Worm (Caenorhabditis elegans): ENCODE measurements around the gene mtr-4.

The mtr-4 gene

ce11 chrIV:9811487-9811886, 14.0 kb upstream of the mtr-4 start:
- TF ChIP-seq tra-4 (tag; optimal IDR thresholded peaks at IDR 0.05) (no peak), ama-1 (optimal IDR thresholded peaks at IDR 0.05) (no peak), hmbx-1 (tag; optimal IDR thresholded peaks at IDR 0.05) (no peak)

ce11 chrIV:9815432-9815831, 10.1 kb upstream of the mtr-4 start, which contains the start of gene egl-20:
Gene egl-20, minus strand, starts transcription at chrIV:9815532.
- TF ChIP-seq tbx-11 (GFP tag; IDR thresholded peaks at IDR 0.05) (no peak), pes-1 (GFP tag; IDR thresholded peaks at IDR 0.05) (no peak), hmbx-1 (tag; optimal IDR thresholded peaks at IDR 0.05) (no peak), ceh-36 (tag; optimal IDR thresholded peaks at IDR 0.05) (no peak), hnd-1 (tag; optimal IDR thresholded peaks at IDR 0.05) (no peak), sea-1 (GFP tag; conservative IDR thresholded peaks at IDR 0.05) (no peak), ceh-13 (GFP tag; optimal IDR thresholded peaks at IDR 0.05) (no peak), F13C5.2 (tag; optimal IDR thresholded peaks at IDR 0.05) (no peak), ama-1 (optimal IDR thresholded peaks at IDR 0.05) (no peak), tbx-37 (GFP tag; conservative IDR thresholded peaks at IDR 0.05) (no peak), tra-4 (tag; optimal IDR thresholded peaks at IDR 0.05) (no peak)

- TF ChIP-seq sea-1 (GFP tag; conservative IDR thresholded peaks at IDR 0.05) (no peak), hmbx-1 (tag; optimal IDR thresholded peaks at IDR 0.05) (no peak), hnd-1 (tag; optimal IDR thresholded peaks at IDR 0.05) (no peak), tbx-37 (GFP tag; conservative IDR thresholded peaks at IDR 0.05) (no peak), flt-1 (GFP tag; IDR thresholded peaks at IDR 0.05) (no peak), B0310.2 (tag; optimal IDR thresholded peaks at IDR 0.05) (no peak), ama-1 (optimal IDR thresholded peaks at IDR 0.05) (no peak), ceh-36 (tag; optimal IDR thresholded peaks at IDR 0.05) (no peak), tbx-11 (GFP tag; IDR thresholded peaks at IDR 0.05) (no peak), F13C5.2 (tag; optimal IDR thresholded peaks at IDR 0.05) (no peak), ceh-13 (GFP tag; optimal IDR thresholded peaks at IDR 0.05) (no peak), ets-7 (tag; optimal IDR thresholded peaks at IDR 0.05) (no peak), pes-1 (GFP tag; IDR thresholded peaks at IDR 0.05) (no peak), aly-1 (tag; optimal IDR thresholded peaks at IDR 0.05) (no peak), hmg-4 (GFP tag; optimal IDR thresholded peaks at IDR 0.05) (no peak), scrt-1 (GFP tag; IDR thresholded peaks at IDR 0.05) (no peak), tra-4 (tag; optimal IDR thresholded peaks at IDR 0.05) (no peak)
Observed at ce11 chrIV:9821621-9822020, 3.9 kb upstream of the mtr-4 start, which contains the start of gene col-123. Gene col-123, plus strand, starts transcription at chrIV:9821921.

ce11 chrIV:9822585-9822984, 2.9 kb upstream of the mtr-4 start:
- TF ChIP-seq ama-1 (optimal IDR thresholded peaks at IDR 0.05) = no peak
- TF ChIP-seq aly-1 (tag; optimal IDR thresholded peaks at IDR 0.05) = no peak
- no peak for TF ChIP-seq ceh-13 (GFP tag; optimal IDR thresholded peaks at IDR 0.05)
- no peak for TF ChIP-seq hmg-4 (GFP tag; optimal IDR thresholded peaks at IDR 0.05)
- no peak for TF ChIP-seq F13C5.2 (tag; optimal IDR thresholded peaks at IDR 0.05)
- no peak for TF ChIP-seq B0310.2 (tag; optimal IDR thresholded peaks at IDR 0.05)
- no peak for TF ChIP-seq hmbx-1 (tag; optimal IDR thresholded peaks at IDR 0.05)
- no peak for TF ChIP-seq ceh-36 (tag; optimal IDR thresholded peaks at IDR 0.05)

- TF ChIP-seq tbx-11 (GFP tag; IDR thresholded peaks at IDR 0.05) (no peak), B0310.2 (tag; optimal IDR thresholded peaks at IDR 0.05) (no peak), scrt-1 (GFP tag; IDR thresholded peaks at IDR 0.05) (no peak), sea-1 (GFP tag; conservative IDR thresholded peaks at IDR 0.05) (no peak), hnd-1 (tag; optimal IDR thresholded peaks at IDR 0.05) (no peak), flt-1 (GFP tag; IDR thresholded peaks at IDR 0.05) (no peak), hmg-4 (GFP tag; optimal IDR thresholded peaks at IDR 0.05) (no peak), pes-1 (GFP tag; IDR thresholded peaks at IDR 0.05) (no peak), tbx-37 (GFP tag; conservative IDR thresholded peaks at IDR 0.05) (no peak), ceh-36 (tag; optimal IDR thresholded peaks at IDR 0.05) (no peak), F13C5.2 (tag; optimal IDR thresholded peaks at IDR 0.05) (no peak), ama-1 (optimal IDR thresholded peaks at IDR 0.05) (no peak), hmbx-1 (tag; optimal IDR thresholded peaks at IDR 0.05) (no peak), ceh-13 (GFP tag; optimal IDR thresholded peaks at IDR 0.05) (no peak), aly-1 (tag; optimal IDR thresholded peaks at IDR 0.05) (no peak), tra-4 (tag; optimal IDR thresholded peaks at IDR 0.05) (no peak), ets-7 (tag; optimal IDR thresholded peaks at IDR 0.05) (no peak)
Observed at ce11 chrIV:9824480-9824879, 1.0 kb upstream of the mtr-4 start, which contains the start of gene catp-6. Gene catp-6, minus strand, starts transcription at chrIV:9824580.

ce11 chrIV:9832586-9832985, 7.1 kb downstream of the mtr-4 start, which contains the start of gene kin-21:
Gene kin-21, plus strand, starts transcription at chrIV:9832886.
- no peak for TF ChIP-seq ceh-13 (GFP tag; optimal IDR thresholded peaks at IDR 0.05)
- TF ChIP-seq aly-1 (tag; optimal IDR thresholded peaks at IDR 0.05) = no peak
- TF ChIP-seq pes-1 (GFP tag; IDR thresholded peaks at IDR 0.05) = no peak
- no peak for TF ChIP-seq F13C5.2 (tag; optimal IDR thresholded peaks at IDR 0.05)
- TF ChIP-seq tbx-11 (GFP tag; IDR thresholded peaks at IDR 0.05) = no peak
- TF ChIP-seq tbx-37 (GFP tag; conservative IDR thresholded peaks at IDR 0.05) = no peak
- TF ChIP-seq flt-1 (GFP tag; IDR thresholded peaks at IDR 0.05) = no peak
- no peak for TF ChIP-seq ama-1 (optimal IDR thresholded peaks at IDR 0.05)
- TF ChIP-seq ets-7 (tag; optimal IDR thresholded peaks at IDR 0.05) = no peak
- no peak for TF ChIP-seq hmg-4 (GFP tag; optimal IDR thresholded peaks at IDR 0.05)
- no peak for TF ChIP-seq tra-4 (tag; optimal IDR thresholded peaks at IDR 0.05)
- TF ChIP-seq hnd-1 (tag; optimal IDR thresholded peaks at IDR 0.05) = no peak
- no peak for TF ChIP-seq scrt-1 (GFP tag; IDR thresholded peaks at IDR 0.05)
- no peak for TF ChIP-seq B0310.2 (tag; optimal IDR thresholded peaks at IDR 0.05)
- no peak for TF ChIP-seq sea-1 (GFP tag; conservative IDR thresholded peaks at IDR 0.05)
- no peak for TF ChIP-seq hmbx-1 (tag; optimal IDR thresholded peaks at IDR 0.05)

- no peak for TF ChIP-seq tbx-37 (GFP tag; conservative IDR thresholded peaks at IDR 0.05)
- TF ChIP-seq tra-4 (tag; optimal IDR thresholded peaks at IDR 0.05) = no peak
- no peak for TF ChIP-seq B0310.2 (tag; optimal IDR thresholded peaks at IDR 0.05)
- no peak for TF ChIP-seq pes-1 (GFP tag; IDR thresholded peaks at IDR 0.05)
- no peak for TF ChIP-seq flt-1 (GFP tag; IDR thresholded peaks at IDR 0.05)
- TF ChIP-seq ama-1 (optimal IDR thresholded peaks at IDR 0.05) = no peak
- no peak for TF ChIP-seq hmbx-1 (tag; optimal IDR thresholded peaks at IDR 0.05)
- TF ChIP-seq hnd-1 (tag; optimal IDR thresholded peaks at IDR 0.05) = no peak
- no peak for TF ChIP-seq ceh-36 (tag; optimal IDR thresholded peaks at IDR 0.05)
- TF ChIP-seq aly-1 (tag; optimal IDR thresholded peaks at IDR 0.05) = no peak
- no peak for TF ChIP-seq ets-7 (tag; optimal IDR thresholded peaks at IDR 0.05)
- TF ChIP-seq F13C5.2 (tag; optimal IDR thresholded peaks at IDR 0.05) = no peak
- TF ChIP-seq hmg-4 (GFP tag; optimal IDR thresholded peaks at IDR 0.05) = no peak
- no peak for TF ChIP-seq scrt-1 (GFP tag; IDR thresholded peaks at IDR 0.05)
Observed at ce11 chrIV:9833337-9833736, 7.8 kb downstream of the mtr-4 start.
